Worm (Caenorhabditis elegans): ENCODE results near the gene F55E10.1.

F55E10.1 gene

ce11 chrX:8307600-8307999 is 34.2 kb upstream of the F55E10.1 start, which contains the start of gene R09F10.5:
TSS of gene R09F10.5 (minus strand) at chrX:8307700.
- TF ChIP-seq nhr-67 (tag; optimal IDR thresholded peaks at IDR 0.05) (no peak), nhr-43 (tag; optimal IDR thresholded peaks at IDR 0.05; ENCODE audit: poor library complexity, severe bottlenecking) (no peak), daf-12 (tag; optimal IDR thresholded peaks at IDR 0.05) (no peak), hmg-11 (tag; optimal IDR thresholded peaks at IDR 0.05) (no peak), fkh-2 (tag; optimal IDR thresholded peaks at IDR 0.05) (no peak), fkh-10 (GFP tag; optimal IDR thresholded peaks at IDR 0.05) (no peak), ceh-82 (tag; optimal IDR thresholded peaks at IDR 0.05) (no peak), elt-2 (tag; optimal IDR thresholded peaks at IDR 0.05) (no peak), pha-4 (tag; optimal IDR thresholded peaks at IDR 0.05) (no peak), egl-27 (tag; optimal IDR thresholded peaks at IDR 0.05) (no peak)

- TF ChIP-seq fkh-10 (GFP tag; optimal IDR thresholded peaks at IDR 0.05): peak; percentile 22
- TF ChIP-seq aly-2 (tag; optimal IDR thresholded peaks at IDR 0.05): no peak
These were observed 33.3 kb upstream of the F55E10.1 start for ce11 chrX:8308491-8308890.

ce11 chrX:8310747-8311146 is 31.0 kb upstream of the F55E10.1 start:
- TF ChIP-seq lin-39 (tag; optimal IDR thresholded peaks at IDR 0.05) (no peak), lsy-12 (tag; optimal IDR thresholded peaks at IDR 0.05) (no peak), mdl-1 (tag; optimal IDR thresholded peaks at IDR 0.05) (no peak), mml-1 (tag; optimal IDR thresholded peaks at IDR 0.05) (no peak), aly-2 (tag; optimal IDR thresholded peaks at IDR 0.05) (no peak), nhr-12 (tag; optimal IDR thresholded peaks at IDR 0.05) (no peak)

- TF ChIP-seq lin-15B (tag; optimal IDR thresholded peaks at IDR 0.05) (no peak), ztf-4 (tag; optimal IDR thresholded peaks at IDR 0.05) (no peak), zag-1 (tag; optimal IDR thresholded peaks at IDR 0.05) (no peak), nfya-1 (tag; optimal IDR thresholded peaks at IDR 0.05; ENCODE audit: insufficient read depth) (no peak), nhr-237 (tag; optimal IDR thresholded peaks at IDR 0.05) (no peak), sea-2 (GFP tag; optimal IDR thresholded peaks at IDR 0.05) (no peak), jun-1 (tag; optimal IDR thresholded peaks at IDR 0.05) (no peak), tbx-2 (tag; optimal IDR thresholded peaks at IDR 0.05) (no peak), ztf-11 (tag; optimal IDR thresholded peaks at IDR 0.05) (no peak), nhr-12 (tag; optimal IDR thresholded peaks at IDR 0.05) (no peak), elt-3 (tag; optimal IDR thresholded peaks at IDR 0.05) (no peak), nhr-28 (tag; optimal IDR thresholded peaks at IDR 0.05) (no peak), pha-4 (tag; optimal IDR thresholded peaks at IDR 0.05) (no peak), lin-39 (tag; optimal IDR thresholded peaks at IDR 0.05) (no peak), daf-12 (tag; optimal IDR thresholded peaks at IDR 0.05) (no peak), ZK546.5 (tag; optimal IDR thresholded peaks at IDR 0.05) (no peak), aly-2 (tag; optimal IDR thresholded peaks at IDR 0.05) (no peak), elt-1 (tag; optimal IDR thresholded peaks at IDR 0.05) (no peak), egl-5 (tag; optimal IDR thresholded peaks at IDR 0.05) (no peak), egl-27 (tag; optimal IDR thresholded peaks at IDR 0.05) (no peak)
These were observed 30.2 kb upstream of the F55E10.1 start for ce11 chrX:8311590-8311989.

- TF ChIP-seq lin-15B (tag; optimal IDR thresholded peaks at IDR 0.05): no peak
- TF ChIP-seq elt-3 (tag; optimal IDR thresholded peaks at IDR 0.05): no peak
- TF ChIP-seq lin-39 (tag; optimal IDR thresholded peaks at IDR 0.05): no peak
- no peak for TF ChIP-seq nhr-12 (tag; optimal IDR thresholded peaks at IDR 0.05)
- TF ChIP-seq aly-2 (tag; optimal IDR thresholded peaks at IDR 0.05): no peak
- TF ChIP-seq pqm-1 (tag; optimal IDR thresholded peaks at IDR 0.05): no peak
- TF ChIP-seq fos-1 (tag; optimal IDR thresholded peaks at IDR 0.05): no peak
- no peak for TF ChIP-seq ztf-4 (tag; optimal IDR thresholded peaks at IDR 0.05)
- TF ChIP-seq nhr-237 (tag; optimal IDR thresholded peaks at IDR 0.05): no peak
- no peak for TF ChIP-seq nhr-28 (tag; optimal IDR thresholded peaks at IDR 0.05)
- no peak for TF ChIP-seq nhr-25 (tag; optimal IDR thresholded peaks at IDR 0.05)
- no peak for TF ChIP-seq ama-1 (optimal IDR thresholded peaks at IDR 0.05)
- no peak for TF ChIP-seq unc-62 (GFP tag; optimal IDR thresholded peaks at IDR 0.05)
- no peak for TF ChIP-seq ZK546.5 (tag; optimal IDR thresholded peaks at IDR 0.05)
- TF ChIP-seq ceh-16 (tag; optimal IDR thresholded peaks at IDR 0.05): no peak
- TF ChIP-seq lsy-12 (tag; optimal IDR thresholded peaks at IDR 0.05): no peak
- no peak for TF ChIP-seq eor-1 (tag; optimal IDR thresholded peaks at IDR 0.05)
These were observed 22.8 kb upstream of the F55E10.1 start, which contains the start of gene srh-11 for ce11 chrX:8318950-8319349. TSS of gene srh-11 (minus strand) at chrX:8319050.
